Fruit fly (Drosophila melanogaster): Measurements from ENCODE around the gene Nmnat.

DNA sequence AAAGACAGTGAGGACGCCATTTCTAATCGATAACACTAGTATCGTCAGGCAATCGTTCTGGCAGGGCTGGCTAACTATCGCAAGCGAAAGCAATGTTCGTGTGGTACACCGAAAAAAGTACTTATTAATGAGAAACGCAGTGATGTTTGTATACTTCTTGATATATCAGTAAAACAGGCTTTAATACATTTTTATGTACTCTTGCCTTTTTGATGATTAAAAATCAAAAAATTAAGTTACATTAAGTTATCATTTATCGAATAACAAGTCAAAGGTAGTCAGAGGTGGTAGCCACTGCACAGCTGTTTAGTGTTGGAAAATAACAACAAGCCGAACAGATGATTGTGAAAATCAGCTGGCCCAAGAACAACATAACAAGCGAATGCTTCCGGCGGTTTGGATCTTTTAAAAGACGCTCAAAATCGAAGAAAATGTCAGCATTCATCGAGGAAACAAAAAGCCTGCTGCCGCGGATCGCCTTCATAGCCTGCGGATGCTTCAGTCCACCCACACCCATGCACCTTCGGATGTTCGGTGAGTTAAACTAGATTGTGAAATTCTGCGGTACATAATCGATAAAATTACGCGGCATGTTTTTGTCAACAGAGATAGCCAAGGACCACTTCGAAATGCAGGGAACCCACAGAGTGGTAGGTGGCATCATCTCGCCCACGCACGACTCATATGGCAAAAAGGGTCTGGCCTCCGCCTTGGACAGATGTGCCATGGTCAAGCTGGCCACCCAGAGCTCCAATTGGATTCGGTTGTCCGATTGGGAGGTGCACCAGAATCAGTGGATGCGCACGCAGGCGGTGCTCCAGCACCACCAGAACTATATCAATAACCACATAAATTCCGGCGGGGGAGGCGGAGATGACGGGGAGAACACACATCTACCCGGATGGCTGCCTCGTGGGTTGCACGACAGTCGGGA, at the start of gene Nmnat, which contains the start of gene ssh:
- no peak for TF ChIP-seq Met (GFP tag; optimal IDR thresholded peaks at IDR 0.05)
- TF ChIP-seq spab (GFP tag; optimal IDR thresholded peaks at IDR 0.05), result no peak
- no peak for TF ChIP-seq Smox (GFP tag; optimal IDR thresholded peaks at IDR 0.05)
- no peak for TF ChIP-seq CG6276 (GFP tag; optimal IDR thresholded peaks at IDR 0.05)
- no peak for TF ChIP-seq Hr39 (GFP tag; optimal IDR thresholded peaks at IDR 0.05)
- TF ChIP-seq CG6854 (GFP tag; optimal IDR thresholded peaks at IDR 0.05), result no peak
- no peak for TF ChIP-seq Lpt (GFP tag; optimal IDR thresholded peaks at IDR 0.05)
- no peak for TF ChIP-seq CG16779 (tag; optimal IDR thresholded peaks at IDR 0.05)
- TF ChIP-seq achi (GFP tag; optimal IDR thresholded peaks at IDR 0.05), result no peak
- no peak for TF ChIP-seq net (GFP tag; optimal IDR thresholded peaks at IDR 0.05)
- peak; percentile 66 for TF ChIP-seq esn (GFP tag; optimal IDR thresholded peaks at IDR 0.05)
- TF ChIP-seq CG10631 (GFP tag; optimal IDR thresholded peaks at IDR 0.05), result no peak
- TF ChIP-seq fd85E (GFP tag; optimal IDR thresholded peaks at IDR 0.05), result no peak

Measured in whole organism, prepupa.